Worm (Caenorhabditis elegans) whole organism, mixed stage, embryonic: ENCODE measurements around the gene F47E1.4.

Source experiments
- M03D4.4 ChIP-seq: sonication (generic microtip); optimal IDR thresholded peaks from 2 replicates; lab custom pipeline; 2017; ENCODE audit warnings: mild to moderate bottlenecking, missing genetic modification characterization, missing compliant biosample characterization
- bed-3 ChIP-seq: fragments of 200-800 bp; sonication (Bioruptor generic); optimal IDR thresholded peaks from 3 replicates; lab custom pipeline; 2018; ENCODE audit warnings: mild to moderate bottlenecking, missing genetic modification characterization, moderate library complexity, missing compliant biosample characterization
- blmp-1 ChIP-seq: fragments of 150-350 bp; optimal IDR thresholded peaks from 2 replicates; lab custom pipeline; 2014; ENCODE audit warnings: missing biosample characterization, missing genetic modification characterization
- ceh-39 ChIP-seq: fragments of 150-350 bp; optimal IDR thresholded peaks from 2 replicates; lab custom pipeline; 2014; ENCODE audit warnings: missing biosample characterization, missing genetic modification characterization
- ceh-43 ChIP-seq: fragments of 200-800 bp; sonication (Bioruptor generic); optimal IDR thresholded peaks from 2 replicates; lab custom pipeline; 2018; ENCODE audit warnings: mild to moderate bottlenecking, missing genetic modification characterization, moderate library complexity, missing compliant biosample characterization
- ceh-83 ChIP-seq: fragments of 200-800 bp; sonication (Bioruptor generic); optimal IDR thresholded peaks from 2 replicates; lab custom pipeline; 2018; ENCODE audit warnings: mild to moderate bottlenecking, missing genetic modification characterization, missing compliant biosample characterization
- ces-1 ChIP-seq: fragments of 150-350 bp; optimal IDR thresholded peaks from 2 replicates; lab custom pipeline; 2014; ENCODE audit warnings: missing biosample characterization, missing genetic modification reagents, missing genetic modification characterization
- cnd-1 ChIP-seq: fragments of 200-800 bp; sonication (Bioruptor generic); optimal IDR thresholded peaks from 2 replicates; lab custom pipeline; 2018; ENCODE audit warnings: mild to moderate bottlenecking, missing genetic modification characterization, missing compliant biosample characterization
- drap-1 ChIP-seq: fragments of 200-800 bp; sonication (Bioruptor generic); optimal IDR thresholded peaks from 3 replicates; lab custom pipeline; 2018; ENCODE audit warnings: mild to moderate bottlenecking, missing genetic modification characterization, missing compliant biosample characterization
- elt-1 ChIP-seq: sonication (generic microtip); optimal IDR thresholded peaks from 2 replicates; lab custom pipeline; 2017; ENCODE audit warnings: missing genetic modification characterization, mild to moderate bottlenecking, missing compliant biosample characterization, antibody characterized with exemption, moderate library complexity, borderline replicate concordance; ENCODE audit not compliant: insufficient read depth
- elt-3 ChIP-seq: fragments of 150-350 bp; optimal IDR thresholded peaks from 2 replicates; lab custom pipeline; 2014; ENCODE audit warnings: missing biosample characterization, missing genetic modification characterization
- flh-1 ChIP-seq: fragments of 200-800 bp; sonication (Bioruptor generic); optimal IDR thresholded peaks from 2 replicates; lab custom pipeline; 2018; ENCODE audit warnings: mild to moderate bottlenecking, missing genetic modification characterization, moderate library complexity, missing compliant biosample characterization
- ham-2 ChIP-seq: fragments of 200-800 bp; sonication (Bioruptor generic); optimal IDR thresholded peaks from 2 replicates; lab custom pipeline; 2018; ENCODE audit warnings: mild to moderate bottlenecking, missing genetic modification characterization, missing compliant biosample characterization
- hlh-1 ChIP-seq: fragments of 150-350 bp; optimal IDR thresholded peaks from 2 replicates; lab custom pipeline; 2014; ENCODE audit warnings: missing biosample characterization, missing genetic modification reagents, missing genetic modification characterization
- lin-13 ChIP-seq: fragments of 150-350 bp; optimal IDR thresholded peaks from 2 replicates; lab custom pipeline; 2014; ENCODE audit warnings: missing biosample characterization, missing genetic modification characterization
- lin-32 ChIP-seq: fragments of 200-800 bp; sonication (Bioruptor generic); optimal IDR thresholded peaks from 2 replicates; lab custom pipeline; 2018; ENCODE audit warnings: mild to moderate bottlenecking, missing genetic modification characterization, missing compliant biosample characterization
- lsy-2 ChIP-seq: fragments of 150-350 bp; optimal IDR thresholded peaks from 2 replicates; lab custom pipeline; 2014; ENCODE audit warnings: missing biosample characterization, missing genetic modification characterization
- mab-5 ChIP-seq: fragments of 150-350 bp; optimal IDR thresholded peaks from 2 replicates; lab custom pipeline; 2014; ENCODE audit warnings: missing biosample characterization, missing genetic modification characterization
- mep-1 ChIP-seq: fragments of 150-350 bp; optimal IDR thresholded peaks from 2 replicates; lab custom pipeline; 2017; ENCODE audit warnings: missing biosample characterization, missing genetic modification reagents, missing genetic modification characterization, inconsistent platforms
- mls-2 ChIP-seq: sonication (generic microtip); optimal IDR thresholded peaks from 2 replicates; lab custom pipeline; 2016; ENCODE audit warnings: mild to moderate bottlenecking, missing genetic modification characterization, moderate library complexity, missing compliant biosample characterization
- nhr-12 ChIP-seq: fragments of 150-350 bp; optimal IDR thresholded peaks from 2 replicates; lab custom pipeline; 2014; ENCODE audit warnings: missing biosample characterization, missing genetic modification characterization
- nhr-2 ChIP-seq: fragments of 150-350 bp; optimal IDR thresholded peaks from 2 replicates; lab custom pipeline; 2014; ENCODE audit warnings: missing biosample characterization, missing genetic modification characterization
- nhr-237 ChIP-seq: fragments of 150-350 bp; optimal IDR thresholded peaks from 2 replicates; lab custom pipeline; 2014; ENCODE audit warnings: missing biosample characterization, missing genetic modification characterization
- nhr-28 ChIP-seq: fragments of 150-350 bp; optimal IDR thresholded peaks from 2 replicates; lab custom pipeline; 2014; ENCODE audit warnings: missing biosample characterization, missing genetic modification characterization
- nhr-76 ChIP-seq: sonication (generic microtip); optimal IDR thresholded peaks from 2 replicates; lab custom pipeline; 2017; ENCODE audit warnings: missing biosample characterization, missing genetic modification characterization
- pha-4 ChIP-seq: fragments of 150-350 bp; optimal IDR thresholded peaks from 2 replicates; lab custom pipeline; 2018; ENCODE audit warnings: missing biosample characterization, missing genetic modification reagents, missing genetic modification characterization
- sem-2 ChIP-seq: fragments of 200-800 bp; sonication (Bioruptor generic); optimal IDR thresholded peaks from 2 replicates; lab custom pipeline; 2018; ENCODE audit warnings: mild to moderate bottlenecking, missing genetic modification characterization, missing compliant biosample characterization
- snpc-4 ChIP-seq: fragments of 150-350 bp; optimal IDR thresholded peaks from 2 replicates; lab custom pipeline; 2014; ENCODE audit warnings: missing biosample characterization, missing genetic modification characterization
- sptf-1 ChIP-seq: sonication (generic microtip); optimal IDR thresholded peaks from 2 replicates; lab custom pipeline; 2017; ENCODE audit warnings: mild to moderate bottlenecking, missing genetic modification characterization, moderate library complexity, missing compliant biosample characterization
- tbx-8 ChIP-seq: fragments of 200-800 bp; sonication (Bioruptor generic); optimal IDR thresholded peaks from 2 replicates; lab custom pipeline; 2018; ENCODE audit warnings: mild to moderate bottlenecking, missing genetic modification characterization, moderate library complexity, missing compliant biosample characterization
- unc-120 ChIP-seq: sonication (generic microtip); optimal IDR thresholded peaks from 2 replicates; lab custom pipeline; 2017; ENCODE audit warnings: missing genetic modification characterization, missing compliant biosample characterization; ENCODE audit not compliant: poor library complexity, severe bottlenecking
- unc-39 ChIP-seq: fragments of 150-350 bp; optimal IDR thresholded peaks from 2 replicates; lab custom pipeline; 2014; ENCODE audit warnings: missing biosample characterization, missing genetic modification characterization
- unc-62 ChIP-seq: fragments of 150-350 bp; optimal IDR thresholded peaks from 2 replicates; lab custom pipeline; 2014; ENCODE audit warnings: missing biosample characterization, missing genetic modification reagents, missing genetic modification characterization
- zip-8 ChIP-seq: fragments of 150-350 bp; optimal IDR thresholded peaks from 2 replicates; lab custom pipeline; 2014; ENCODE audit warnings: missing biosample characterization, missing genetic modification characterization
- ztf-11 ChIP-seq: fragments of 150-350 bp; optimal IDR thresholded peaks from 2 replicates; lab custom pipeline; 2014; ENCODE audit warnings: missing biosample characterization, missing genetic modification characterization

The F47E1.4 gene

DNA sequence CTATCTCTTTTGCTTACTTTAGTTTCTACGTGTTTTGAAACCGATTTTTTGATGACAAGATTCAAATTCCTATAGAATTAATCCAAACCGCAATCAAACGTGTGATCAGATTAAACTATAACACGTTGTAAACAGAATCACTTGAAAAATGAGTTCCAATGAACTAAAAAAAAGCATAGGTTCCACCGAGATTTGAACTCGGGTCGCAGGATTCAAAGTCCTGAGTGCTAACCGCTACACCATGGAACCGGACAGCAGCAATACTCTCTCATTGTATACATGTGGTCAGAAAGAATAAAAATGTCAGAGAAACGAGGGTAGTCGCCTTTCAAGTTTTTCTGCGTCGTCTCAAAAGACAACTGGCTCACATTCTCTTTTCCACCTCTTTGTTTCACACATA is 28.8 kb downstream of the F47E1.4 start (continued):
- TF ChIP-seq M03D4.4 (tag; lab: Kevin White, UChicago) (peak; percentile 18), drap-1 (GFP tag; lab: Kevin White, UChicago) (peak; percentile 60), ceh-43 (GFP tag; lab: Kevin White, UChicago) (no peak), hlh-1 (tag; lab: Kevin White, UChicago) (no peak), nhr-76 (no peak), ham-2 (no peak), snpc-4 (no peak), ceh-39 (no peak)

DNA sequence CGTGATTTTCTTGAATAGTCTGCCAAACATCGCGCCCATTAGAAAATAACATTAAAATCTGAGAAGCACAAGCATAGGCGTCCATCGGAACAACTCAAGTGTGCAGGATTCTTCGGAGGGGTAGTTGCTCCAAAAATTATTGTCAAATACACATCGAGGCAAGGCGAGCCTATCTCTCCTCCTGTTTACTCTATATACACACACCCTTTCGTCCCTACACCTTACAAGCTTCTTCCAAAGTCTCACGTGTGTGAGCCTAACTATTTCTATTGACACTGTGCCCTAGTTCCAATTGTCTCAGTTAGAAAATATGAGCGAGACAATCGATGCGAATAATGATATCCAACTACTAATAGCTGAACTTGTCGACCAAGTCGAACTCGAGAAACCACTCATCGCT is 29.2 kb downstream of the F47E1.4 start:
- TF ChIP-seq zip-8 (tag; lab: Kevin White, UChicago) (no peak), flh-1 (GFP tag; lab: Kevin White, UChicago) (no peak), tbx-8 (GFP tag; lab: Kevin White, UChicago) (no peak), ztf-11 (tag; lab: Kevin White, UChicago) (no peak), ceh-39 (no peak), ceh-83 (no peak), drap-1 (GFP tag; lab: Kevin White, UChicago) (no peak), pha-4 (tag; lab: Kevin White, UChicago) (peak; percentile 62)

DNA sequence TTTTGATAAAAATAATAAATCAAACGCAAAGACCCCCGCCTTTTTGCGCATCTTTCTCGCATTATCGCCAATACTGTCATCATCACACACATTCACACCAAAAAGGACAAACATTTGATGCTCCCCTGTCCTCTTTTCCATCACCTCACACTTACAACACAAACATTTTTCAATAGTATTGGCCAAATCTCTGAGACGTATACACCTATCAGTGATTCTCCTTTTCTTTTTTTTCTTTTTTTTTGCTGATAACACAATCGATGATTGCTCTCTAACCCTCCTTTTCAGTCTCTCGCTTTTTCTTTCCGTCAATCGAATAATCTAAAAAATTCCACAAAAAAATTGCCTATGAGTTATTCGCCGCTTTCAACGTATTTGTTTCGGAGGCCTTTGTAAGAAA is 34.2 kb downstream of the F47E1.4 start:
- TF ChIP-seq hlh-1 (tag; lab: Kevin White, UChicago) (no peak), ceh-43 (GFP tag; lab: Kevin White, UChicago) (no peak), ceh-39 (no peak), unc-39 (tag; lab: Kevin White, UChicago) (no peak), lin-13 (no peak), elt-3 (tag; lab: Kevin White, UChicago) (no peak), elt-1 (tag; lab: Kevin White, UChicago) (no peak), sptf-1 (tag; lab: Kevin White, UChicago) (no peak), unc-62 (no peak), pha-4 (tag; lab: Kevin White, UChicago) (no peak)

DNA sequence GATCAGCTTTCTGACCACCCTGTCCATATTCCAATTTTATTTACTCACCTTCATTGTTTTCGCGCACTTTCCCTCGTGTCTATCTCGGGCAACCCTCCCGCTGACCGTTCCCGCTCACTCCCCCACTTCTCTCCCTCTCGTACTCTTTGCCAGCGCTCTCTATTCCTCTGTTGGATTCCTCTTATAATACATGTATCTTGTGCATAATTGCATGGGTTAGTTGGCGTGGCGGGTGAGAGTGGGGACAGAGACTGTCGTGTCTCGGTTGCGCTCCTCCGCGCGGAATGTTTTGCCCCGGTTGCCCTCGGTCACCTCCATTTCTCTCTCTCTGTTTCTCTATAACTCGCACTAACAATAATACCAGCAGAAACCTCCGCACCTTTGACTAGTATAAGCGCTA is 39.5 kb downstream of the F47E1.4 start:
- TF ChIP-seq M03D4.4 (tag; lab: Kevin White, UChicago) = no peak
- TF ChIP-seq flh-1 (GFP tag; lab: Kevin White, UChicago) = no peak
- no peak for TF ChIP-seq sem-2
- TF ChIP-seq snpc-4 = no peak
- peak; percentile 2 for TF ChIP-seq unc-62
- no peak for TF ChIP-seq unc-39 (tag; lab: Kevin White, UChicago)
- TF ChIP-seq hlh-1 (tag; lab: Kevin White, UChicago) = no peak
- peak; percentile 84 for TF ChIP-seq ham-2
- peak; percentile 61 for TF ChIP-seq drap-1 (GFP tag; lab: Kevin White, UChicago)
- TF ChIP-seq nhr-76 = no peak
- no peak for TF ChIP-seq lsy-2 (tag; lab: Kevin White, UChicago)
- peak; percentile 58 for TF ChIP-seq blmp-1 (tag; lab: Kevin White, UChicago)
- peak; percentile 12 for TF ChIP-seq bed-3
- no peak for TF ChIP-seq ces-1 (GFP tag; lab: Kevin White, UChicago)
- TF ChIP-seq ceh-83 = no peak
- no peak for TF ChIP-seq ceh-39
- no peak for TF ChIP-seq elt-3 (tag; lab: Kevin White, UChicago)
- peak; percentile 8 for TF ChIP-seq nhr-237 (tag; lab: Kevin White, UChicago)
- no peak for TF ChIP-seq cnd-1 (tag; lab: Kevin White, UChicago)
- TF ChIP-seq unc-120 (tag; lab: Kevin White, UChicago) = no peak
- TF ChIP-seq zip-8 (tag; lab: Kevin White, UChicago) = no peak
- peak; percentile 62 for TF ChIP-seq sptf-1 (tag; lab: Kevin White, UChicago)
- TF ChIP-seq nhr-28 (tag; lab: Kevin White, UChicago) = no peak
- TF ChIP-seq pha-4 (tag; lab: Kevin White, UChicago) = peak; percentile 77
- TF ChIP-seq nhr-12 = no peak
- TF ChIP-seq elt-1 (tag; lab: Kevin White, UChicago) = no peak
- TF ChIP-seq mls-2 (tag; lab: Kevin White, UChicago) = no peak
- no peak for TF ChIP-seq mep-1 (tag; lab: Kevin White, UChicago)
- TF ChIP-seq tbx-8 (GFP tag; lab: Kevin White, UChicago) = no peak
- TF ChIP-seq lin-32 = no peak
- TF ChIP-seq nhr-2 (tag; lab: Kevin White, UChicago) = peak; percentile 98
- no peak for TF ChIP-seq mab-5 (tag; lab: Kevin White, UChicago)
- TF ChIP-seq ztf-11 (tag; lab: Kevin White, UChicago) = no peak
- TF ChIP-seq ceh-43 (GFP tag; lab: Kevin White, UChicago) = no peak
- no peak for TF ChIP-seq lin-13
- TF ChIP-seq, all 35 proteins: peak for 9
